Fruit fly (Drosophila melanogaster): ENCODE measurements around the gene CG1468.

DNA sequence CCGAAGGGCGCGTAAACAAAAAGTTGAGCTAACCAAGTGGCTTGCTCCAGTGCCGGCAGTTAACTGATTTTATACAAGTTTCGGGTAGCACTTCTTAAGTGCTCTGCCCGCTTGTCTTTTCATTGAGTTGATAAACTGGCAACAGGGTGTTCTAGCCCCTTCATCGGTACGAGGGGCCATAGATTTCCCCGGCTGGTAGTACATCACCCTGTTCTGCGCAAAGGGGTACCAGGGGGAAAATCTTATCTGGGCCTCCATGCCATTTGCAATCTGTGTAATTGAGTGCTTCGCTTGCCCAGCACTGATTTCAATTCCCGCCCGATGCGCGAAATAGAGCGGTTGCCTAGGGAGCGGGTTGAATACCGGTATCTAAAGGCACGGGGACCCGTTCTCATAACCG is 6.6 kb upstream of the CG1468 start, which contains the start of gene CG45061:
- no peak for TF ChIP-seq GATAd (GFP tag; optimal IDR thresholded peaks at IDR 0.05)
- no peak for TF ChIP-seq psq (GFP tag; optimal IDR thresholded peaks at IDR 0.05)
- TF ChIP-seq Myc (optimal IDR thresholded peaks at IDR 0.05): no peak
- TF ChIP-seq CG32264 (GFP tag; optimal IDR thresholded peaks at IDR 0.05): no peak
- no peak for TF ChIP-seq lola (GFP tag; optimal IDR thresholded peaks at IDR 0.05)
- peak; percentile 33 for TF ChIP-seq h (GFP tag; optimal IDR thresholded peaks at IDR 0.05)

All from whole organism, wandering third instar larva.